Worm (Caenorhabditis elegans) whole organism, L4 larva: Measurements from ENCODE around the gene ngn-1.
A peak's percentile ranks its signal among the peaks of the same experiment; 100 is the strongest.

ENCODE experiments used
- D1046.2 ChIP-seq: fragments of 200-800 bp; sonication (Bioruptor generic); IDR thresholded peaks from 2 replicates; pipeline ENCODE4 v1.3.6; 2022; ENCODE audit warnings: missing genetic modification characterization, missing compliant biosample characterization
- T20F7.1 ChIP-seq: fragments of 200-800 bp; sonication (Bioruptor generic); optimal IDR thresholded peaks from 2 replicates; lab custom pipeline; 2018; ENCODE audit warnings: mild to moderate bottlenecking, missing genetic modification characterization, missing compliant biosample characterization
- Y105C5A.15 ChIP-seq: fragments of 200-800 bp; sonication (Bioruptor generic); IDR thresholded peaks from 2 replicates; pipeline ENCODE4 v1.3.6; 2022; ENCODE audit warnings: missing genetic modification characterization, missing compliant biosample characterization
- Y48G9A.11 ChIP-seq: fragments of 200-800 bp; sonication (Bioruptor generic); IDR thresholded peaks from 2 replicates; pipeline ENCODE4 v1.3.6; 2022; ENCODE audit warnings: missing genetic modification reagents, missing genetic modification characterization, missing compliant biosample characterization
- ZK546.5 ChIP-seq, 2 experiments: sonication (generic microtip); optimal IDR thresholded peaks; 2 replicates each; lab custom pipeline; 2017; ENCODE audit warnings: missing biosample characterization in 2 of 2, missing genetic modification characterization in 2 of 2
- ama-1 ChIP-seq: fragments of 150-350 bp; optimal IDR thresholded peaks from 2 replicates; lab custom pipeline; 2014; ENCODE audit warnings: inconsistent platforms, mixed read lengths
- ceh-32 ChIP-seq: sonication (generic microtip); optimal IDR thresholded peaks from 2 replicates; lab custom pipeline; 2016; ENCODE audit warnings: mild to moderate bottlenecking, missing genetic modification characterization, missing compliant biosample characterization; ENCODE audit not compliant: poor library complexity
- ceh-82 ChIP-seq: sonication (generic microtip); optimal IDR thresholded peaks from 2 replicates; lab custom pipeline; 2017; ENCODE audit warnings: missing biosample characterization, missing genetic modification characterization
- daf-12 ChIP-seq: fragments of 150-350 bp; optimal IDR thresholded peaks from 2 replicates; lab custom pipeline; 2014; ENCODE audit warnings: missing biosample characterization, missing genetic modification reagents, missing genetic modification characterization
- daf-16 ChIP-seq, 3 experiments: sonication (generic microtip); optimal IDR thresholded peaks; 2 replicates each; lab custom pipeline; 2016 to 2017; ENCODE audit warnings: missing genetic modification characterization in 3 of 3, missing genetic modification reagents in 3 of 3, mild to moderate bottlenecking in 2 of 3, missing compliant biosample characterization in 2 of 3, missing biosample characterization in 1 of 3, moderate library complexity in 1 of 3
- daf-8 ChIP-seq: fragments of 200-800 bp; sonication (Bioruptor generic); IDR thresholded peaks from 2 replicates; pipeline ENCODE4 v1.3.6; 2022; ENCODE audit warnings: missing genetic modification characterization, missing compliant biosample characterization
- dmd-8 ChIP-seq: fragments of 200-800 bp; sonication (Bioruptor generic); IDR thresholded peaks from 2 replicates; pipeline ENCODE4 v1.3.6; 2022; ENCODE audit warnings: missing genetic modification characterization, missing compliant biosample characterization
- dmd-9 ChIP-seq: fragments of 200-800 bp; sonication (Bioruptor generic); IDR thresholded peaks from 2 replicates; pipeline ENCODE4 v1.3.6; 2022; ENCODE audit warnings: missing genetic modification reagents, missing genetic modification characterization, missing compliant biosample characterization
- dpl-1 ChIP-seq: fragments of 150-350 bp; optimal IDR thresholded peaks from 2 replicates; lab custom pipeline; 2014; ENCODE audit warnings: missing biosample characterization, missing genetic modification reagents, missing genetic modification characterization
- duxl-1 ChIP-seq: sonication (generic microtip); optimal IDR thresholded peaks from 2 replicates; lab custom pipeline; 2016; ENCODE audit warnings: mild to moderate bottlenecking, missing genetic modification characterization, moderate library complexity, missing compliant biosample characterization; ENCODE audit not compliant: poor library complexity
- gei-8 ChIP-seq: fragments of 200-800 bp; sonication (Bioruptor generic); optimal IDR thresholded peaks from 2 replicates; lab custom pipeline; 2018; ENCODE audit warnings: mild to moderate bottlenecking, missing genetic modification characterization, missing compliant biosample characterization
- hif-1 ChIP-seq, 2 experiments: sonication (generic microtip); optimal IDR thresholded peaks; 2 replicates each; lab custom pipeline; 2016 to 2017; ENCODE audit warnings: missing compliant biosample characterization in 2 of 2, missing genetic modification characterization in 2 of 2, missing genetic modification reagents in 2 of 2, missing genotype in 2 of 2, mild to moderate bottlenecking in 1 of 2
- hlh-11 ChIP-seq: fragments of 200-800 bp; sonication (Bioruptor generic); optimal IDR thresholded peaks from 2 replicates; lab custom pipeline; 2018; ENCODE audit warnings: mild to moderate bottlenecking, missing genetic modification characterization, missing compliant biosample characterization
- hmg-1.1 ChIP-seq: fragments of 200-800 bp; sonication (Bioruptor generic); IDR thresholded peaks from 2 replicates; pipeline ENCODE4 v1.3.6; 2022; ENCODE audit warnings: missing genetic modification reagents, missing genetic modification characterization, missing compliant biosample characterization
- jun-1 ChIP-seq: fragments of 150-350 bp; optimal IDR thresholded peaks from 2 replicates; lab custom pipeline; 2014; ENCODE audit warnings: missing biosample characterization, missing genetic modification reagents, missing genetic modification characterization
- lin-15B ChIP-seq: fragments of 150-350 bp; sonication (generic microtip); optimal IDR thresholded peaks from 3 replicates; lab custom pipeline; 2014; ENCODE audit warnings: missing biosample characterization, missing genetic modification characterization
- lin-29 ChIP-seq: fragments of 200-800 bp; sonication (Bioruptor generic); IDR thresholded peaks from 2 replicates; pipeline ENCODE4 v1.3.6; 2022; ENCODE audit warnings: missing genetic modification reagents, missing genetic modification characterization, missing compliant biosample characterization
- lin-38 ChIP-seq: fragments of 200-800 bp; sonication (Bioruptor generic); IDR thresholded peaks from 2 replicates; pipeline ENCODE4 v1.3.6; 2022; ENCODE audit warnings: missing genetic modification reagents, missing genetic modification characterization, missing compliant biosample characterization
- madf-5 ChIP-seq, 2 experiments: fragments of 200-800 bp; sonication (Bioruptor generic); IDR thresholded peaks; 2 replicates each; pipeline ENCODE4 v1.3.6; 2022; ENCODE audit warnings: missing compliant biosample characterization in 2 of 2, missing genetic modification characterization in 2 of 2
- madf-9 ChIP-seq: fragments of 200-800 bp; sonication (Bioruptor generic); conservative IDR thresholded peaks from 2 replicates; pipeline ENCODE4 v1.3.6; 2022; ENCODE audit warnings: missing genetic modification reagents, missing genetic modification characterization, missing compliant biosample characterization
- mdl-1 ChIP-seq, 2 experiments: fragments of 150-350 bp in 1 of 2; sonication (generic microtip) in 1 of 2; optimal IDR thresholded peaks; 2 replicates each; lab custom pipeline; 2014 to 2017; ENCODE audit warnings: missing biosample characterization in 2 of 2, missing genetic modification characterization in 2 of 2
- mdt-29 ChIP-seq: fragments of 200-800 bp; sonication (Bioruptor generic); IDR thresholded peaks from 2 replicates; pipeline ENCODE4 v1.3.6; 2022; ENCODE audit warnings: missing genetic modification reagents, missing genetic modification characterization, missing compliant biosample characterization
- mxl-2 ChIP-seq: fragments of 200-800 bp; sonication (Bioruptor generic); conservative IDR thresholded peaks from 2 replicates; pipeline ENCODE4 v1.3.6; 2022; ENCODE audit warnings: missing genetic modification reagents, missing genetic modification characterization, missing compliant biosample characterization
- mxl-3 ChIP-seq: fragments of 200-800 bp; sonication (Bioruptor generic); optimal IDR thresholded peaks from 2 replicates; lab custom pipeline; 2018; ENCODE audit warnings: mild to moderate bottlenecking, missing genetic modification characterization, missing compliant biosample characterization
- nhr-111 ChIP-seq: fragments of 200-800 bp; sonication (Bioruptor generic); optimal IDR thresholded peaks from 2 replicates; lab custom pipeline; 2018; ENCODE audit warnings: mild to moderate bottlenecking, missing genetic modification characterization, missing compliant biosample characterization
- nhr-28 ChIP-seq: fragments of 150-350 bp; optimal IDR thresholded peaks from 2 replicates; lab custom pipeline; 2014; ENCODE audit warnings: missing biosample characterization, missing genetic modification characterization
- nhr-41 ChIP-seq: fragments of 200-800 bp; sonication (Bioruptor generic); IDR thresholded peaks from 2 replicates; pipeline ENCODE4 v1.3.6; 2022; ENCODE audit warnings: missing genetic modification reagents, missing genetic modification characterization, missing compliant biosample characterization
- nhr-42 ChIP-seq: fragments of 200-800 bp; sonication (Bioruptor generic); IDR thresholded peaks from 2 replicates; pipeline ENCODE4 v1.3.6; 2022; ENCODE audit warnings: missing genetic modification characterization, missing compliant biosample characterization
- nhr-6 ChIP-seq: fragments of 150-350 bp; optimal IDR thresholded peaks from 2 replicates; lab custom pipeline; 2014; ENCODE audit warnings: missing biosample characterization, missing genetic modification characterization
- php-3 ChIP-seq: fragments of 200-800 bp; sonication (Bioruptor generic); IDR thresholded peaks from 2 replicates; pipeline ENCODE4 v1.3.6; 2022; ENCODE audit warnings: missing genetic modification reagents, missing genetic modification characterization, missing compliant biosample characterization
- skn-1 ChIP-seq: fragments of 150-350 bp; optimal IDR thresholded peaks from 2 replicates; lab custom pipeline; 2014; ENCODE audit warnings: missing biosample characterization, missing genetic modification characterization
- snpc-1.2 ChIP-seq: fragments of 200-800 bp; sonication (Bioruptor generic); IDR thresholded peaks from 2 replicates; pipeline ENCODE4 v1.3.6; 2022; ENCODE audit warnings: missing genetic modification reagents, missing genetic modification characterization, missing compliant biosample characterization
- snpc-4 ChIP-seq: fragments of 150-350 bp; optimal IDR thresholded peaks from 2 replicates; lab custom pipeline; 2014; ENCODE audit warnings: missing biosample characterization, missing genetic modification characterization
- spr-3 ChIP-seq: fragments of 200-800 bp; sonication (Bioruptor generic); optimal IDR thresholded peaks from 2 replicates; lab custom pipeline; 2018; ENCODE audit warnings: mild to moderate bottlenecking, missing genetic modification characterization, missing compliant biosample characterization
- tra-1 ChIP-seq: fragments of 200-800 bp; sonication (Bioruptor generic); IDR thresholded peaks from 2 replicates; pipeline ENCODE4 v1.3.6; 2022; ENCODE audit warnings: missing genetic modification reagents, missing genetic modification characterization, missing compliant biosample characterization
- unc-62 ChIP-seq, 3 experiments: fragments of 150-350 bp in 1 of 3; sonication (generic microtip); optimal IDR thresholded peaks in 2 of 3; peaks in 1 of 3; 1 replicate in 1 of 3; 2 replicates in 2 of 3; lab custom pipeline; 2014 to 2017; ENCODE audit warnings: missing biosample characterization in 3 of 3, missing genetic modification characterization in 3 of 3, missing genetic modification reagents in 3 of 3, missing genotype in 1 of 3
- vab-7 ChIP-seq: fragments of 200-800 bp; sonication (Bioruptor generic); IDR thresholded peaks from 2 replicates; pipeline ENCODE4 v1.3.6; 2022; ENCODE audit warnings: missing genetic modification reagents, missing genetic modification characterization, missing compliant biosample characterization
- zag-1 ChIP-seq: fragments of 150-350 bp; optimal IDR thresholded peaks from 2 replicates; lab custom pipeline; 2014; ENCODE audit warnings: missing biosample characterization, missing genetic modification characterization
- zfp-2 ChIP-seq: sonication (generic microtip); optimal IDR thresholded peaks from 2 replicates; lab custom pipeline; 2016; ENCODE audit warnings: mild to moderate bottlenecking, missing genetic modification characterization, missing compliant biosample characterization
- zfp-3 ChIP-seq: fragments of 200-800 bp; sonication (Bioruptor generic); conservative IDR thresholded peaks from 2 replicates; pipeline ENCODE4 v1.3.6; 2022; ENCODE audit warnings: missing genetic modification reagents, missing genetic modification characterization, missing compliant biosample characterization

ngn-1 gene

DNA sequence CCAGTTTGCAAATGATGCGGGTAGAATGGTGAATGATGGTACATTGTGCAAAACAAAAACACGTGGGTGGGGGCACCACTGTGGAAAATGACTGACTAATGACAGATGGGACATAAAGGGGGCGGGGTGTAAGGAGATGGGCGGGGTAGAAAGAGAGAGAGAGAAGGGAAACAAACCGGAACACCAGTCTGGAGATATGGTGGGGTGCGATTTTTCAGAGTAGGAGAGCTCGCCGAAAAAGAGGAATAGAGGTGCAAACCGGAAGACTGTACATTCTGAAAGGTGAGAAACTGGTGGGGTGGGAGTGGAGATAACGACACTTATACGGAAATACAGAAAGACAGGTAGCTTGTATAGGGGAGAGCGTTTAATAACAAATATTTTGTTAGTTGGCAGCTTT lies at the start of gene ngn-1:
ngn-1 (minus strand) TSS at position 101 of the 400 bp plus-strand sequence.
- TF ChIP-seq lin-29 (GFP tag; lab: Robert Waterston, UW) (no peak), php-3 (no peak), unc-62 (GFP tag; optimal IDR thresholded peaks at IDR 0.05 in 1 of 2; lab: Kevin White, UChicago) (peak in 1 of 2 experiments; percentile 54), unc-62 (tag; optimal IDR thresholded peaks at IDR 0.05; lab: Kevin White, UChicago) (no peak), ceh-32 (no peak)
- TF ChIP-seq, all 104 proteins: peak for 1

DNA sequence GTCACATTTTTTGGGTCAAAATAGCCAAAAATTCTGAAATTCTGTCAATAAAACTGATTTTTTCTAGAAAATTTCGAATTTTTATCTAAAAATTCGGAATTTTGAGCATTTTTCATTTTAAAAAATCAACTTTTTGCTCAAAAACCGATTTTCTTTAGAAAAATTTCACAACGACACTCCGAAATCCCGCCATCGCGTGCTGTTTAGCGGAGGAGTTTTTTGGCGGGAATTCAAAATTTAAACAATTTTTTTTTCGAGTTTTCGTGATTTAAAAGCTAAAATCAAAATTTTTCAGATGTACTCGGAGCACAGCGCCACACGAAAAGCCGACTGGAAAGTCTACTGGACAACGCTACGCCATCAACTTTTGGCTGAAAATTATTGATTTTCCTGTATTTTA lies 49.6 kb upstream of the ngn-1 start:
- TF ChIP-seq skn-1: no peak
- peak; percentile 45 for TF ChIP-seq dpl-1 (GFP tag; lab: Kevin White, UChicago)
- TF ChIP-seq Y48G9A.11 (GFP tag; lab: Robert Waterston, UW): peak; percentile 94
- TF ChIP-seq lin-38 (GFP tag; lab: Robert Waterston, UW): 0 out of 2 replicates have a peak, but pooled peaks have one; percentile 3
- TF ChIP-seq lin-29 (GFP tag; lab: Robert Waterston, UW): no peak
- TF ChIP-seq T20F7.1 (GFP tag; lab: Kevin White, UChicago): peak; percentile 57
- no peak for TF ChIP-seq zag-1 (tag; lab: Kevin White, UChicago)
- TF ChIP-seq madf-5 (GFP tag; IDR thresholded peaks at IDR 0.05; lab: Robert Waterston, UW): no peak
- TF ChIP-seq, all 104 proteins: peak for 4

DNA sequence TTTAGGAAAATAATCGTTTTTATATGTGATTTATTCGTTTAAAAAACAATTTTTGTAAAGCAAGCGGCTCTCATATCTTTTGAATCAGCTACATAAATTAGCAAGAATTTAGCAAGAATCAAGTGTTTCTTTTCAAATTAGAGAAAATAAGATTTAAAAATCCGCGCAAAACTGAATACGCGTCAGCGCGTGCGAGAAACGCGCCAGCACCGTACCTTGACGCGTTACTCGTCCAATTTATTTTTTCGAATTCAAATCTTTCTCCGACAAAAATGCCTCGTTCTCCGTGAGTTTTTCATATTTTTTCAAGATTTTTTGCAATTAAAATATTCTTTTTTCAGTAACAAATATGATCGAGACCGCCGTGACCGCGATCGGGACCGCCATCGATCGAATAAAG lies 48.2 kb upstream of the ngn-1 start, which contains the start of gene Y94H6A.3:
Y94H6A.3 (plus strand) TSS at position 232 of the 400 bp plus-strand sequence.
- TF ChIP-seq hmg-1.1: peak; percentile 81
- no peak for TF ChIP-seq daf-12
- TF ChIP-seq mxl-2 (GFP tag; lab: Robert Waterston, UW): no peak
- no peak for TF ChIP-seq Y105C5A.15 (GFP tag; lab: Robert Waterston, UW)
- peak; percentile 95 for TF ChIP-seq Y48G9A.11 (GFP tag; lab: Robert Waterston, UW)
- TF ChIP-seq gei-8 (GFP tag; lab: Kevin White, UChicago): no peak
- peak; percentile 84 for TF ChIP-seq T20F7.1 (GFP tag; lab: Kevin White, UChicago)
- no peak for TF ChIP-seq mdt-29 (GFP tag; lab: Robert Waterston, UW)
- peak; percentile 77 for TF ChIP-seq nhr-6 (tag; lab: Kevin White, UChicago)
- TF ChIP-seq zag-1 (tag; lab: Kevin White, UChicago): no peak
- TF ChIP-seq nhr-41 (GFP tag; lab: Robert Waterston, UW): no peak
- TF ChIP-seq hif-1 (tag; optimal IDR thresholded peaks at IDR 0.05; lab: Kevin White, UChicago): peak in 1 of 2 experiments; percentile 66
- no peak for TF ChIP-seq dmd-8
- TF ChIP-seq php-3: 0 out of 2 replicates have a peak, but pooled peaks have one; percentile 43
- no peak for TF ChIP-seq madf-5 (GFP tag; IDR thresholded peaks at IDR 0.05; lab: Robert Waterston, UW)
- TF ChIP-seq zfp-3 (GFP tag; lab: Robert Waterston, UW): peak; percentile 78; the same call in 1 of the 2 replicates
- no peak for TF ChIP-seq ceh-82 (tag; lab: Kevin White, UChicago)
- peak; percentile 74; the same call in 1 of the 2 replicates for TF ChIP-seq nhr-42
- TF ChIP-seq lin-15B (tag; lab: Kevin White, UChicago): peak; percentile 55
- TF ChIP-seq nhr-28 (tag; lab: Kevin White, UChicago): peak; percentile 54
- TF ChIP-seq madf-9: 0 out of 2 replicates have a peak, but pooled peaks have one; percentile 20
- peak; percentile 60; the same call in 1 of the 2 replicates for TF ChIP-seq snpc-1.2 (GFP tag; lab: Robert Waterston, UW)
- no peak for TF ChIP-seq vab-7
- peak; percentile 50 for TF ChIP-seq spr-3 (GFP tag; lab: Kevin White, UChicago)
- TF ChIP-seq daf-8: no peak
- peak; percentile 65 for TF ChIP-seq duxl-1 (tag; lab: Kevin White, UChicago)
- TF ChIP-seq dpl-1 (GFP tag; lab: Kevin White, UChicago): peak; percentile 98
- no peak for TF ChIP-seq D1046.2 (GFP tag; lab: Robert Waterston, UW)
- no peak for TF ChIP-seq zfp-2 (tag; lab: Kevin White, UChicago)
- peak in 1 of 2 experiments; percentile 32 for TF ChIP-seq daf-16 (GFP tag; optimal IDR thresholded peaks at IDR 0.05; lab: Kevin White, UChicago)
- TF ChIP-seq daf-16 (tag; optimal IDR thresholded peaks at IDR 0.05; lab: Kevin White, UChicago): peak; percentile 34
- no peak for TF ChIP-seq tra-1 (GFP tag; lab: Robert Waterston, UW)
- peak; percentile 66 for TF ChIP-seq ama-1 (lab: Kevin White, UChicago)
- TF ChIP-seq snpc-4 (tag; lab: Kevin White, UChicago): no peak
- TF ChIP-seq nhr-111 (GFP tag; lab: Kevin White, UChicago): no peak
- TF ChIP-seq dmd-9 (GFP tag; lab: Robert Waterston, UW): no peak
- no peak for TF ChIP-seq mxl-3 (GFP tag; lab: Kevin White, UChicago)
- TF ChIP-seq ZK546.5 (tag; optimal IDR thresholded peaks at IDR 0.05; lab: Kevin White, UChicago): no peak
- TF ChIP-seq mdl-1 (tag; optimal IDR thresholded peaks at IDR 0.05; lab: Kevin White, UChicago): no peak
- peak; percentile 64 for TF ChIP-seq hlh-11 (tag; lab: Kevin White, UChicago)
- TF ChIP-seq jun-1 (tag; lab: Kevin White, UChicago): peak; percentile 80
